Worm (Caenorhabditis elegans) whole organism, young adult: ENCODE results near the gene M03C11.6.
A peak's percentile ranks its signal among the peaks of the same experiment; 100 is the strongest.

Experiments
- B0019.2 ChIP-seq: fragments of 200-800 bp; sonication (Bioruptor generic); conservative IDR thresholded peaks from 2 replicates; pipeline ENCODE4 v1.3.6; 2022; ENCODE audit warnings: missing genetic modification reagents, missing genetic modification characterization, missing compliant biosample characterization
- B0035.1 ChIP-seq: sonication (generic microtip); optimal IDR thresholded peaks from 2 replicates; lab custom pipeline; 2016; ENCODE audit warnings: missing genetic modification characterization, mild to moderate bottlenecking, missing compliant biosample characterization, missing genotype, missing genetic modification reagents
- B0336.3 ChIP-seq: fragments of 200-800 bp; sonication (Bioruptor generic); IDR thresholded peaks from 2 replicates; pipeline ENCODE4 v1.3.6; 2022; ENCODE audit warnings: missing genetic modification characterization, missing compliant biosample characterization
- C17E4.6 ChIP-seq: fragments of 200-800 bp; sonication (Bioruptor generic); IDR thresholded peaks from 2 replicates; pipeline ENCODE4 v1.3.6; 2022; ENCODE audit warnings: missing genetic modification reagents, missing genetic modification characterization, missing compliant biosample characterization
- D2030.7 ChIP-seq: fragments of 200-800 bp; sonication (Bioruptor generic); IDR thresholded peaks from 2 replicates; pipeline ENCODE4 v1.3.6; 2022; ENCODE audit warnings: missing genetic modification reagents, missing genetic modification characterization, missing compliant biosample characterization
- F22D6.2 ChIP-seq: sonication (generic microtip); optimal IDR thresholded peaks from 2 replicates; lab custom pipeline; 2016; ENCODE audit warnings: mild to moderate bottlenecking, missing genetic modification characterization, missing compliant biosample characterization
- F39B2.1 ChIP-seq: fragments of 200-800 bp; sonication (Bioruptor generic); IDR thresholded peaks from 2 replicates; pipeline ENCODE4 v1.3.6; 2022; ENCODE audit warnings: missing genetic modification reagents, missing genetic modification characterization, missing compliant biosample characterization
- F49E8.2 ChIP-seq: sonication (generic microtip); optimal IDR thresholded peaks from 3 replicates; lab custom pipeline; 2017; ENCODE audit warnings: missing genetic modification characterization, mild to moderate bottlenecking, missing compliant biosample characterization, antibody characterized with exemption, moderate library complexity; ENCODE audit not compliant: insufficient read depth
- F52B5.7 ChIP-seq: sonication (generic microtip); optimal IDR thresholded peaks from 2 replicates; lab custom pipeline; 2016; ENCODE audit warnings: mild to moderate bottlenecking, missing genetic modification characterization, missing compliant biosample characterization
- F55B11.4 ChIP-seq: sonication (generic microtip); optimal IDR thresholded peaks from 2 replicates; lab custom pipeline; 2016; ENCODE audit warnings: missing compliant biosample characterization, missing genetic modification characterization, borderline replicate concordance; ENCODE audit not compliant: insufficient read depth
- K11D2.4 ChIP-seq: fragments of 200-800 bp; sonication (Bioruptor generic); IDR thresholded peaks from 2 replicates; pipeline ENCODE4 v1.3.6; 2022; ENCODE audit warnings: missing genetic modification reagents, missing genetic modification characterization, missing compliant biosample characterization
- K12H6.12 ChIP-seq: fragments of 200-800 bp; sonication (Bioruptor generic); optimal IDR thresholded peaks from 2 replicates; lab custom pipeline; 2018; ENCODE audit warnings: mild to moderate bottlenecking, missing genetic modification characterization, missing compliant biosample characterization
- Y67H2A.10 ChIP-seq: fragments of 200-800 bp; sonication (Bioruptor generic); conservative IDR thresholded peaks from 2 replicates; pipeline ENCODE4 v1.3.6; 2022; ENCODE audit warnings: missing genetic modification reagents, missing genetic modification characterization, missing compliant biosample characterization
- akir-1 ChIP-seq: fragments of 200-800 bp; sonication (Bioruptor generic); optimal IDR thresholded peaks from 2 replicates; lab custom pipeline; 2018; ENCODE audit warnings: mild to moderate bottlenecking, missing genetic modification characterization, moderate library complexity, missing compliant biosample characterization
- athp-1 ChIP-seq: sonication (generic microtip); optimal IDR thresholded peaks from 2 replicates; lab custom pipeline; 2017; ENCODE audit warnings: mild to moderate bottlenecking, missing genetic modification characterization, missing compliant biosample characterization
- cebp-1 ChIP-seq, 2 experiments: fragments of 200-800 bp in 1 of 2; sonication (Bioruptor generic) in 1 of 2; sonication (generic microtip) in 1 of 2; IDR thresholded peaks in 1 of 2; optimal IDR thresholded peaks in 1 of 2; 2 replicates each; pipeline versions ENCODE4 v1.3.6 to Lab custom; 2017 to 2022; ENCODE audit warnings: missing compliant biosample characterization in 2 of 2, missing genetic modification characterization in 2 of 2, mild to moderate bottlenecking in 1 of 2, missing genetic modification reagents in 1 of 2, moderate library complexity in 1 of 2
- cebp-2 ChIP-seq: fragments of 200-800 bp; sonication (Bioruptor generic); IDR thresholded peaks from 2 replicates; pipeline ENCODE4 v1.3.6; 2022; ENCODE audit warnings: missing genetic modification characterization, missing compliant biosample characterization
- ceh-100 ChIP-seq: fragments of 200-800 bp; sonication (Bioruptor generic); IDR thresholded peaks from 2 replicates; pipeline ENCODE4 v1.3.6; 2022; ENCODE audit warnings: missing genetic modification reagents, missing genetic modification characterization, missing compliant biosample characterization
- ceh-58 ChIP-seq: fragments of 200-800 bp; sonication (Bioruptor generic); IDR thresholded peaks from 2 replicates; pipeline ENCODE4 v1.3.6; 2022; ENCODE audit warnings: missing genetic modification characterization, missing compliant biosample characterization
- chd-7 ChIP-seq: sonication (generic microtip); optimal IDR thresholded peaks from 2 replicates; lab custom pipeline; 2016; ENCODE audit warnings: mild to moderate bottlenecking, missing genetic modification characterization, moderate library complexity, missing compliant biosample characterization
- efl-1 ChIP-seq: fragments of 150-350 bp; optimal IDR thresholded peaks from 2 replicates; lab custom pipeline; 2014; ENCODE audit warnings: missing biosample characterization, missing genetic modification reagents, missing genetic modification characterization
- egrh-3 ChIP-seq: fragments of 200-800 bp; sonication (Bioruptor generic); IDR thresholded peaks from 2 replicates; pipeline ENCODE4 v1.3.6; 2022; ENCODE audit warnings: missing genetic modification reagents, missing genetic modification characterization, missing compliant biosample characterization
- ekl-4 ChIP-seq: fragments of 200-800 bp; sonication (Bioruptor generic); IDR thresholded peaks from 2 replicates; pipeline ENCODE4 v1.3.6; 2022; ENCODE audit warnings: missing genetic modification reagents, missing genetic modification characterization, missing compliant biosample characterization
- hrde-1 ChIP-seq: sonication (generic microtip); optimal IDR thresholded peaks from 2 replicates; lab custom pipeline; 2016; ENCODE audit warnings: missing genetic modification characterization, mild to moderate bottlenecking, missing compliant biosample characterization, moderate library complexity, missing genotype, missing genetic modification reagents, borderline replicate concordance
- hsf-1 ChIP-seq: fragments of 200-800 bp; sonication (Bioruptor generic); IDR thresholded peaks from 2 replicates; pipeline ENCODE4 v1.3.6; 2022; ENCODE audit warnings: missing genetic modification reagents, missing genetic modification characterization, missing compliant biosample characterization
- lir-1 ChIP-seq: fragments of 200-800 bp; sonication (Bioruptor generic); conservative IDR thresholded peaks from 2 replicates; pipeline ENCODE4 v1.3.6; 2022; ENCODE audit warnings: missing genetic modification reagents, missing genetic modification characterization, missing compliant biosample characterization
- lsl-1 ChIP-seq: fragments of 200-800 bp; sonication (Bioruptor generic); optimal IDR thresholded peaks from 2 replicates; lab custom pipeline; 2018; ENCODE audit warnings: mild to moderate bottlenecking, missing genetic modification characterization, moderate library complexity, missing compliant biosample characterization
- madf-10 ChIP-seq: sonication (generic microtip); optimal IDR thresholded peaks from 2 replicates; lab custom pipeline; 2016; ENCODE audit warnings: mild to moderate bottlenecking, missing genetic modification characterization, missing compliant biosample characterization
- madf-3 ChIP-seq: fragments of 200-800 bp; sonication (Bioruptor generic); IDR thresholded peaks from 2 replicates; pipeline ENCODE4 v1.3.6; 2022; ENCODE audit warnings: missing genetic modification reagents, missing genetic modification characterization, missing compliant biosample characterization
- madf-6 ChIP-seq: fragments of 200-800 bp; sonication (Bioruptor generic); IDR thresholded peaks from 2 replicates; pipeline ENCODE4 v1.3.6; 2022; ENCODE audit warnings: missing genetic modification reagents, missing genetic modification characterization, missing compliant biosample characterization
- madf-8 ChIP-seq: fragments of 200-800 bp; sonication (Bioruptor generic); conservative IDR thresholded peaks from 2 replicates; pipeline ENCODE4 v1.3.6; 2022; ENCODE audit warnings: missing genetic modification reagents, missing genetic modification characterization, missing compliant biosample characterization
- mcd-1 ChIP-seq: fragments of 200-800 bp; sonication (Bioruptor generic); IDR thresholded peaks from 2 replicates; pipeline ENCODE4 v1.3.6; 2022; ENCODE audit warnings: missing genetic modification reagents, missing genetic modification characterization, missing compliant biosample characterization
- mxl-1 ChIP-seq: sonication (generic microtip); optimal IDR thresholded peaks from 2 replicates; lab custom pipeline; 2016; ENCODE audit warnings: missing genetic modification characterization, missing compliant biosample characterization
- nfya-1 ChIP-seq: sonication (generic microtip); optimal IDR thresholded peaks from 2 replicates; lab custom pipeline; 2017; ENCODE audit warnings: antibody characterized with exemption, missing compliant biosample characterization, missing genetic modification characterization, borderline replicate concordance; ENCODE audit not compliant: insufficient read depth
- nfyb-1 ChIP-seq: fragments of 200-800 bp; sonication (Bioruptor generic); IDR thresholded peaks from 2 replicates; pipeline ENCODE4 v1.3.6; 2022; ENCODE audit warnings: missing genetic modification reagents, missing genetic modification characterization, missing compliant biosample characterization
- nhr-120 ChIP-seq: fragments of 200-800 bp; sonication (Bioruptor generic); IDR thresholded peaks from 2 replicates; pipeline ENCODE4 v1.3.6; 2022; ENCODE audit warnings: missing genetic modification characterization, missing compliant biosample characterization
- nhr-27 ChIP-seq: fragments of 200-800 bp; sonication (Bioruptor generic); optimal IDR thresholded peaks from 2 replicates; lab custom pipeline; 2018; ENCODE audit warnings: mild to moderate bottlenecking, missing genetic modification characterization, moderate library complexity, missing compliant biosample characterization
- rcor-1 ChIP-seq: fragments of 200-800 bp; sonication (Bioruptor generic); IDR thresholded peaks from 2 replicates; pipeline ENCODE4 v1.3.6; 2022; ENCODE audit warnings: missing genetic modification reagents, missing genetic modification characterization, missing compliant biosample characterization
- rec-8 ChIP-seq, 2 experiments: sonication (generic microtip); optimal IDR thresholded peaks; 2 replicates each; lab custom pipeline; 2016; ENCODE audit warnings: mild to moderate bottlenecking in 2 of 2, missing genetic modification characterization in 2 of 2, missing genetic modification reagents in 2 of 2, missing genotype in 2 of 2, missing biosample characterization in 1 of 2, missing compliant biosample characterization in 1 of 2, moderate library complexity in 1 of 2
- sdz-38 ChIP-seq: sonication (generic microtip); optimal IDR thresholded peaks from 2 replicates; lab custom pipeline; 2016; ENCODE audit warnings: missing genotype, missing genetic modification characterization, missing compliant biosample characterization
- snpc-1.3 ChIP-seq: sonication (generic microtip); optimal IDR thresholded peaks from 2 replicates; lab custom pipeline; 2017; ENCODE audit warnings: missing genetic modification characterization, mild to moderate bottlenecking, missing compliant biosample characterization, antibody characterized with exemption, moderate library complexity, missing genotype, missing genetic modification reagents; ENCODE audit not compliant: insufficient read depth
- snpc-3.4 ChIP-seq: sonication (generic microtip); optimal IDR thresholded peaks from 2 replicates; lab custom pipeline; 2017; ENCODE audit warnings: missing genetic modification characterization, mild to moderate bottlenecking, missing compliant biosample characterization, antibody characterized with exemption, moderate library complexity, missing genotype, missing genetic modification reagents
- zfh-2 ChIP-seq: fragments of 200-800 bp; sonication (Bioruptor generic); conservative IDR thresholded peaks from 2 replicates; pipeline ENCODE4 v1.3.6; 2022; ENCODE audit warnings: missing genetic modification reagents, missing genetic modification characterization, missing compliant biosample characterization
- ztf-26 ChIP-seq: sonication (generic microtip); optimal IDR thresholded peaks from 2 replicates; lab custom pipeline; 2017; ENCODE audit warnings: missing genetic modification characterization, missing compliant biosample characterization
- ztf-28 ChIP-seq: fragments of 200-800 bp; sonication (Bioruptor generic); IDR thresholded peaks from 2 replicates; pipeline ENCODE4 v1.3.6; 2022; ENCODE audit warnings: missing genetic modification reagents, missing genetic modification characterization, missing compliant biosample characterization

The M03C11.6 gene

ce11 chrIII:10469574-10470055 lies 45.8 kb upstream of the M03C11.6 start, which contains the start of gene D2045.5 (continued):
- peak; percentile 76 for TF ChIP-seq madf-6 (GFP tag; lab: Robert Waterston, UW)
- TF ChIP-seq snpc-1.3 (tag; lab: Kevin White, UChicago) = no peak
- no peak for TF ChIP-seq akir-1 (GFP tag; lab: Kevin White, UChicago)
- TF ChIP-seq lir-1 (GFP tag; lab: Robert Waterston, UW) = no peak
- TF ChIP-seq ztf-28 (GFP tag; lab: Robert Waterston, UW) = no peak
- TF ChIP-seq Y67H2A.10 (GFP tag; lab: Robert Waterston, UW) = no peak
- TF ChIP-seq K11D2.4 (GFP tag; lab: Robert Waterston, UW) = no peak
- TF ChIP-seq F39B2.1 (GFP tag; lab: Robert Waterston, UW) = no peak
- no peak for TF ChIP-seq nfyb-1
- no peak for TF ChIP-seq zfh-2 (GFP tag; lab: Robert Waterston, UW)
- no peak for TF ChIP-seq B0019.2 (GFP tag; lab: Robert Waterston, UW)
- no peak for TF ChIP-seq madf-10 (tag; lab: Kevin White, UChicago)
- no peak for TF ChIP-seq B0035.1 (tag; lab: Kevin White, UChicago)
- no peak for TF ChIP-seq cebp-2 (GFP tag; lab: Robert Waterston, UW)
- no peak for TF ChIP-seq B0336.3 (GFP tag; lab: Robert Waterston, UW)
- TF ChIP-seq nhr-120 (GFP tag; lab: Robert Waterston, UW) = no peak
- no peak for TF ChIP-seq cebp-1 (GFP tag; IDR thresholded peaks at IDR 0.05; lab: Robert Waterston, UW)
- TF ChIP-seq cebp-1 (tag; optimal IDR thresholded peaks at IDR 0.05; lab: Kevin White, UChicago) = no peak
- TF ChIP-seq nhr-27 (tag; lab: Kevin White, UChicago) = no peak
- no peak for TF ChIP-seq ekl-4
- TF ChIP-seq lsl-1 (GFP tag; lab: Kevin White, UChicago) = peak; percentile 86
- no peak for TF ChIP-seq F49E8.2 (tag; lab: Kevin White, UChicago)
- peak; percentile 40; the same call in 1 of the 2 replicates for TF ChIP-seq D2030.7 (GFP tag; lab: Robert Waterston, UW)
- TF ChIP-seq sdz-38 = no peak

DNA sequence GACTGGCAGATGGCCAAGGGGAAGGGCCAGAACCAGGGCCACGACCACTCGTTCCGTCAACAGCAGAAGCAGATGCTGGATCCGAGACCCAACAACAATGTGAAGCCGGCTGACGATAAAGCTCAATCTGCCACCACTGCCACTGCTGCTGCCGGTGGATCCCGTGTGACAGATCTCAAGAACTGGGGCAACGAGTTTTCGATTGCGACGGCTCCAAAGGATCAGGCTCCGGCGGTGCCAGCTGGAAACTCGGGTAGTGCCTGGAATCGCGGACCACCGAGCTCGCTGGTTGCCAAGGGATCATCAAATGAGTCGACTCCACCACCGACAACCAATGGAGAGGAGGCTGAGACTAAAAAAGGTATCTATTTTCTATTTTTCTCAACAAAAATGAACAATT lies 40.6 kb upstream of the M03C11.6 start:
- TF ChIP-seq ztf-26 (tag; lab: Kevin White, UChicago) (no peak), lir-1 (GFP tag; lab: Robert Waterston, UW) (no peak), chd-7 (peak; percentile 22), nfya-1 (tag; lab: Kevin White, UChicago) (no peak), athp-1 (tag; lab: Kevin White, UChicago) (no peak), ceh-100 (no peak), K12H6.12 (tag; lab: Kevin White, UChicago) (no peak), madf-10 (tag; lab: Kevin White, UChicago) (no peak), hsf-1 (0 out of 2 replicates have a peak, but pooled peaks have one; percentile 31), ekl-4 (no peak), F22D6.2 (no peak), efl-1 (GFP tag; lab: Kevin White, UChicago) (no peak), C17E4.6 (GFP tag; lab: Robert Waterston, UW) (no peak), zfh-2 (GFP tag; lab: Robert Waterston, UW) (peak; percentile 92), sdz-38 (no peak), B0035.1 (tag; lab: Kevin White, UChicago) (no peak), nhr-120 (GFP tag; lab: Robert Waterston, UW) (no peak), egrh-3 (peak; percentile 61; the same call in 1 of the 2 replicates), madf-8 (GFP tag; lab: Robert Waterston, UW) (no peak), mxl-1 (tag; lab: Kevin White, UChicago) (no peak), rec-8 (tag; optimal IDR thresholded peaks at IDR 0.05; lab: Kevin White, UChicago) (no peak), mcd-1 (GFP tag; lab: Robert Waterston, UW) (no peak), rcor-1 (GFP tag; lab: Robert Waterston, UW) (no peak), madf-3 (GFP tag; lab: Robert Waterston, UW) (no peak), F52B5.7 (tag; lab: Kevin White, UChicago) (no peak), hrde-1 (tag; lab: Kevin White, UChicago) (no peak), F55B11.4 (tag; lab: Kevin White, UChicago) (no peak), ceh-58 (GFP tag; lab: Robert Waterston, UW) (no peak), snpc-3.4 (tag; lab: Kevin White, UChicago) (no peak)
